Fruit fly (Drosophila melanogaster): ENCODE data around the gene CG11911.
A peak's percentile ranks its signal among the peaks of the same experiment; 100 is the strongest.

The CG11911 gene

DNA sequence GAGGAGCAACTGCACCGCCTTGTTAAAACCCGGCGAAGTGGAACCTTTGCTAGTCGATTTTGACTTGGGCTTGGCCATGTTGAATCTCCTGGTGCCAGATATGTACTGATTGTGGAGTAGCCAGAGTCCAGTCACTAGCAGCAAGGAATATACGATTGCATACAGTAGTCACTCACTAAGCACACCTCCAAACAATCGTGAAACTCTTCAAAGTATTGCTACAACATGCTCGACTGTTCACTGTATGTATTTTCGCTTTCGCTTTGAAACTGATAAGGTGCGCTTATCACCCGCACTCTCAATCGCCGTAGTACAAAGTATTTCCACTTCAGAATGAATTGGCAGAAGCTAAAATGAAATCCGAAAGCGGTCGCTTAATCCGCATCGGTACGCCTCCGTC lies 34.6 kb downstream of the CG11911 start (continued):
- TF ChIP-seq tin (GFP tag; optimal IDR thresholded peaks at IDR 0.05), result peak; percentile 61
- peak; percentile 26 for TF ChIP-seq CG10654 (GFP tag; optimal IDR thresholded peaks at IDR 0.05)
- no peak for TF ChIP-seq CG17802 (tag; optimal IDR thresholded peaks at IDR 0.05)
- TF ChIP-seq Opbp (GFP tag; IDR thresholded peaks at IDR 0.05; ENCODE audit: partially characterized antibody), result no peak
- TF ChIP-seq CG11247 (GFP tag; IDR thresholded peaks at IDR 0.05), result peak; percentile 77
- peak; percentile 67 for TF ChIP-seq CG3281 (GFP tag; optimal IDR thresholded peaks at IDR 0.05)
- no peak for TF ChIP-seq Ravus (GFP tag; IDR thresholded peaks at IDR 0.05)
- no peak for TF ChIP-seq Lpt (GFP tag; optimal IDR thresholded peaks at IDR 0.05)
- peak; percentile 54 for TF ChIP-seq CG8944 (GFP tag; optimal IDR thresholded peaks at IDR 0.05)
- TF ChIP-seq Fer3 (tag; optimal IDR thresholded peaks at IDR 0.05), result peak; percentile 83
- TF ChIP-seq cg (GFP tag; optimal IDR thresholded peaks at IDR 0.05), result no peak
- TF ChIP-seq bowl (GFP tag; IDR thresholded peaks at IDR 0.05), result peak; percentile 63; the same call in 1 of the 2 replicates
- TF ChIP-seq da (GFP tag; optimal IDR thresholded peaks at IDR 0.05), result peak; percentile 37
- TF ChIP-seq dmrt11E (tag; optimal IDR thresholded peaks at IDR 0.05), result no peak
- no peak for TF ChIP-seq p53 (GFP tag; optimal IDR thresholded peaks at IDR 0.05)
- peak; percentile 92 for TF ChIP-seq CG12769 (tag; optimal IDR thresholded peaks at IDR 0.05)
- TF ChIP-seq crc (GFP tag; optimal IDR thresholded peaks at IDR 0.05), result peak; percentile 46
- no peak for TF ChIP-seq CG3065 (GFP tag; optimal IDR thresholded peaks at IDR 0.05)
- TF ChIP-seq Usf (GFP tag; optimal IDR thresholded peaks at IDR 0.05), result peak; percentile 35
- TF ChIP-seq CG13123 (GFP tag; optimal IDR thresholded peaks at IDR 0.05), result no peak
- no peak for TF ChIP-seq CG4404 (GFP tag; IDR thresholded peaks at IDR 0.05)
- peak; percentile 86 for TF ChIP-seq CG9932 (GFP tag; IDR thresholded peaks at IDR 0.05)
- TF ChIP-seq psq (GFP tag; optimal IDR thresholded peaks at IDR 0.05), result no peak
- TF ChIP-seq fd96Cb (tag; optimal IDR thresholded peaks at IDR 0.05), result peak; percentile 12
- peak; percentile 42 for TF ChIP-seq CG2712 (tag; optimal IDR thresholded peaks at IDR 0.05)
- no peak for TF ChIP-seq CG3995 (GFP tag; optimal IDR thresholded peaks at IDR 0.05)
- TF ChIP-seq mld (GFP tag; IDR thresholded peaks at IDR 0.05; ENCODE audit: partially characterized antibody), result no peak
- TF ChIP-seq CG31388 (GFP tag; optimal IDR thresholded peaks at IDR 0.05), result peak; percentile 46
- peak; percentile 62 for TF ChIP-seq az2 (GFP tag; optimal IDR thresholded peaks at IDR 0.05)
- TF ChIP-seq CG16863 (GFP tag; optimal IDR thresholded peaks at IDR 0.05), result no peak
- TF ChIP-seq CG6813 (GFP tag; optimal IDR thresholded peaks at IDR 0.05), result peak; percentile 59
- peak; percentile 68 for TF ChIP-seq CG6765 (GFP tag; optimal IDR thresholded peaks at IDR 0.05)
- peak; percentile 72 for TF ChIP-seq gsb (GFP tag; IDR thresholded peaks at IDR 0.05)
- TF ChIP-seq gcm (GFP tag; optimal IDR thresholded peaks at IDR 0.05), result no peak
- TF ChIP-seq wek (GFP tag; optimal IDR thresholded peaks at IDR 0.05), result no peak
- TF ChIP-seq Kr (GFP tag; optimal IDR thresholded peaks at IDR 0.05), result no peak
- TF ChIP-seq CG33213 (GFP tag; optimal IDR thresholded peaks at IDR 0.05), result peak; percentile 44
- no peak for TF ChIP-seq CG14965 (GFP tag; optimal IDR thresholded peaks at IDR 0.05; ENCODE audit: borderline replicate concordance)
- TF ChIP-seq CG1233 (GFP tag; optimal IDR thresholded peaks at IDR 0.05), result peak; percentile 40
- TF ChIP-seq CG10366 (GFP tag; IDR thresholded peaks at IDR 0.05), result peak; percentile 76
- no peak for TF ChIP-seq CG15601 (tag; optimal IDR thresholded peaks at IDR 0.05)
- TF ChIP-seq jigr1 (GFP tag; IDR thresholded peaks at IDR 0.05), result no peak
- no peak for TF ChIP-seq CG30431 (GFP tag; optimal IDR thresholded peaks at IDR 0.05)
- peak; percentile 59; the same call in 1 of the 2 replicates for TF ChIP-seq CG4730 (GFP tag; IDR thresholded peaks at IDR 0.05)
- TF ChIP-seq YL-1 (GFP tag; optimal IDR thresholded peaks at IDR 0.05), result no peak
- TF ChIP-seq zen2 (GFP tag; IDR thresholded peaks at IDR 0.05; ENCODE audit: partially characterized antibody), result no peak
- no peak for TF ChIP-seq kah (GFP tag; optimal IDR thresholded peaks at IDR 0.05)
- TF ChIP-seq CG34376 (GFP tag; optimal IDR thresholded peaks at IDR 0.05), result peak; percentile 69
- TF ChIP-seq ab (GFP tag; optimal IDR thresholded peaks at IDR 0.05), result peak; percentile 37
- TF ChIP-seq sob (GFP tag; IDR thresholded peaks at IDR 0.05), result peak; percentile 83
- no peak for TF ChIP-seq CG1529 (GFP tag; optimal IDR thresholded peaks at IDR 0.05)
- peak; percentile 56 for TF ChIP-seq CG11504 (tag; optimal IDR thresholded peaks at IDR 0.05)
